Worm (Caenorhabditis elegans): ENCODE results near the gene B0001.7.

- TF ChIP-seq efl-1 (GFP tag; optimal IDR thresholded peaks at IDR 0.05) = no peak
- TF ChIP-seq nhr-90 (tag; optimal IDR thresholded peaks at IDR 0.05) = no peak
- no peak for TF ChIP-seq tbp1 (GFP tag; optimal IDR thresholded peaks at IDR 0.05)
- TF ChIP-seq rec-8 (tag; optimal IDR thresholded peaks at IDR 0.05) = no peak
- no peak for TF ChIP-seq ama-1 (optimal IDR thresholded peaks at IDR 0.05)
- TF ChIP-seq ama-1 (GFP tag; optimal IDR thresholded peaks at IDR 0.05) = no peak
- TF ChIP-seq F39B2.1 (GFP tag; IDR thresholded peaks at IDR 0.05) = no peak
- TF ChIP-seq dpl-1 (GFP tag; optimal IDR thresholded peaks at IDR 0.05) = no peak
- TF ChIP-seq unc-62 (GFP tag; optimal IDR thresholded peaks at IDR 0.05) = no peak
- TF ChIP-seq rcor-1 (GFP tag; IDR thresholded peaks at IDR 0.05) = no peak
- no peak for TF ChIP-seq K11D2.4 (GFP tag; IDR thresholded peaks at IDR 0.05)
- no peak for TF ChIP-seq unc-130 (GFP tag; optimal IDR thresholded peaks at IDR 0.05)
- no peak for TF ChIP-seq F33H1.4 (GFP tag; IDR thresholded peaks at IDR 0.05)
These were observed 48.0 kb upstream of the B0001.7 start for ce11 chrIV:12202000-12202399.
